Fruit fly (Drosophila melanogaster) whole organism, embryonic: Measurements from ENCODE around the gene CG2841.

Experiments used
- Asciz ChIP-seq: fragments of 200-800 bp; sonication (Bioruptor generic); optimal IDR thresholded peaks from 2 replicates; lab custom pipeline; 2017; ENCODE audit warnings: missing biosample characterization, mild to moderate bottlenecking, missing genetic modification characterization, missing genetic modification reagents
- BEAF-32 ChIP-seq: fragments of 200-800 bp; sonication (Bioruptor generic); optimal IDR thresholded peaks from 3 replicates; lab custom pipeline; 2017; ENCODE audit warnings: missing biosample characterization, missing genetic modification characterization, mild to moderate bottlenecking, moderate library complexity, missing genetic modification reagents
- CG12219 ChIP-seq: fragments of 200-800 bp; sonication (Bioruptor generic); optimal IDR thresholded peaks from 3 replicates; lab custom pipeline; 2018; ENCODE audit warnings: missing biosample characterization, mild to moderate bottlenecking, missing genetic modification characterization
- CG13424 ChIP-seq: fragments of 200-800 bp; sonication (Bioruptor generic); optimal IDR thresholded peaks from 2 replicates; lab custom pipeline; 2019; ENCODE audit warnings: missing biosample characterization, mild to moderate bottlenecking, missing genetic modification characterization, moderate library complexity
- CG17359 ChIP-seq: fragments of 200-800 bp; sonication (Bioruptor generic); optimal IDR thresholded peaks from 3 replicates; lab custom pipeline; 2018; ENCODE audit warnings: missing biosample characterization, mild to moderate bottlenecking, missing genetic modification characterization, moderate library complexity
- CG17802 ChIP-seq: fragments of 200-800 bp; sonication (Bioruptor generic); optimal IDR thresholded peaks from 2 replicates; lab custom pipeline; 2018; ENCODE audit warnings: missing biosample characterization, mild to moderate bottlenecking, missing genetic modification characterization, moderate library complexity
- CG18599 ChIP-seq: fragments of 200-800 bp; sonication (Bioruptor generic); optimal IDR thresholded peaks from 3 replicates; lab custom pipeline; 2017; ENCODE audit warnings: missing biosample characterization, missing genetic modification characterization, mild to moderate bottlenecking, moderate library complexity, missing genetic modification reagents
- CG4424 ChIP-seq: fragments of 200-800 bp; sonication (Bioruptor generic); optimal IDR thresholded peaks from 3 replicates; lab custom pipeline; 2016; ENCODE audit warnings: missing biosample characterization, missing genetic modification characterization
- CG4730 ChIP-seq: fragments of 200-800 bp; sonication (Bioruptor generic); IDR thresholded peaks from 2 replicates; pipeline ENCODE4 v1.3.6; 2022; ENCODE audit warnings: missing biosample characterization, missing genetic modification characterization
- CG5180 ChIP-seq: fragments of 200-800 bp; sonication (Bioruptor generic); optimal IDR thresholded peaks from 3 replicates; lab custom pipeline; 2017; ENCODE audit warnings: missing biosample characterization, missing genetic modification characterization, mild to moderate bottlenecking, moderate library complexity, missing genetic modification reagents
- CG8290 ChIP-seq, 3 experiments: fragments of 200-800 bp; sonication (Bioruptor generic); optimal IDR thresholded peaks; 2 replicates each; lab custom pipeline; 2016 to 2019; ENCODE audit warnings: missing biosample characterization in 3 of 3, missing genetic modification characterization in 3 of 3, mild to moderate bottlenecking in 2 of 3, moderate library complexity in 1 of 3
- CG8944 ChIP-seq: fragments of 200-800 bp; sonication (Bioruptor generic); optimal IDR thresholded peaks from 3 replicates; lab custom pipeline; 2016; ENCODE audit warnings: missing biosample characterization, missing genetic modification characterization
- CG9609 ChIP-seq: fragments of 200-800 bp; sonication (Bioruptor generic); optimal IDR thresholded peaks from 3 replicates; lab custom pipeline; 2016; ENCODE audit warnings: missing biosample characterization, missing genetic modification characterization
- CG9876 ChIP-seq: fragments of 200-800 bp; sonication (Bioruptor generic); optimal IDR thresholded peaks from 2 replicates; lab custom pipeline; 2016; ENCODE audit warnings: missing biosample characterization, missing genetic modification characterization
- D ChIP-seq, 2 experiments: fragments of 200-800 bp in 1 of 2; fragments of >200 bp in 1 of 2; sonication (Bioruptor generic) in 1 of 2; optimal IDR thresholded peaks; 2 replicates in 1 of 2; 3 replicates in 1 of 2; lab custom pipeline; 2017; ENCODE audit warnings: mild to moderate bottlenecking in 1 of 2, missing biosample characterization in 1 of 2, missing genetic modification characterization in 1 of 2, missing genetic modification reagents in 1 of 2
- HLHmδ ChIP-seq: fragments of 200-800 bp; sonication (Bioruptor generic); optimal IDR thresholded peaks from 2 replicates; lab custom pipeline; 2018; ENCODE audit warnings: missing biosample characterization, mild to moderate bottlenecking, missing genetic modification characterization, moderate library complexity
- Kr ChIP-seq: fragments of 200-800 bp; sonication (Bioruptor generic); optimal IDR thresholded peaks from 2 replicates; lab custom pipeline; 2017; ENCODE audit warnings: missing biosample characterization, mild to moderate bottlenecking, missing genetic modification characterization
- Lim3 ChIP-seq: fragments of 200-800 bp; sonication (Bioruptor generic); IDR thresholded peaks from 2 replicates; pipeline ENCODE4 v1.3.6; 2022; ENCODE audit warnings: missing biosample characterization, missing genetic modification characterization
- MTF-1 ChIP-seq: fragments of 200-800 bp; sonication (Bioruptor generic); optimal IDR thresholded peaks from 2 replicates; lab custom pipeline; 2018; ENCODE audit warnings: missing biosample characterization, mild to moderate bottlenecking, missing genetic modification characterization, borderline replicate concordance
- Mrtf ChIP-seq: fragments of 200-800 bp; sonication (Bioruptor generic); IDR thresholded peaks from 3 replicates; pipeline ENCODE4 v1.3.6; 2022; ENCODE audit warnings: missing biosample characterization, missing genetic modification characterization
- Myb ChIP-seq: fragments of 200-800 bp; sonication (Bioruptor generic); optimal IDR thresholded peaks from 2 replicates; lab custom pipeline; 2016; ENCODE audit warnings: missing biosample characterization, missing genetic modification characterization
- Nf-YB ChIP-seq: fragments of 200-800 bp; sonication (Bioruptor generic); optimal IDR thresholded peaks from 3 replicates; lab custom pipeline; 2019; ENCODE audit warnings: missing biosample characterization, mild to moderate bottlenecking, missing genetic modification characterization, moderate library complexity
- Scr ChIP-seq: fragments of 200-800 bp; sonication (Bioruptor generic); IDR thresholded peaks from 2 replicates; pipeline ENCODE4 v1.3.6; 2022; ENCODE audit warnings: missing biosample characterization, missing genetic modification characterization; ENCODE audit not compliant: partially characterized antibody
- Stat92E ChIP-seq, 3 experiments: fragments of >200 bp in 2 of 3; fragments of 200-800 bp in 1 of 3; sonication (Bioruptor generic) in 1 of 3; optimal IDR thresholded peaks; 2 replicates each; lab custom pipeline; 2017 to 2019; ENCODE audit warnings: missing biosample characterization in 3 of 3, missing genetic modification characterization in 3 of 3, mild to moderate bottlenecking in 1 of 3, moderate library complexity in 1 of 3
- Vsx1 ChIP-seq: fragments of 200-800 bp; sonication (Bioruptor generic); optimal IDR thresholded peaks from 2 replicates; lab custom pipeline; 2017; ENCODE audit warnings: missing biosample characterization, mild to moderate bottlenecking, missing genetic modification characterization, missing genetic modification reagents
- Xrp1 ChIP-seq: fragments of 200-800 bp; sonication (Bioruptor generic); IDR thresholded peaks from 2 replicates; pipeline ENCODE4 v1.3.6; 2022; ENCODE audit warnings: missing biosample characterization, missing genetic modification characterization
- al ChIP-seq: fragments of 200-800 bp; sonication (Bioruptor generic); IDR thresholded peaks from 2 replicates; pipeline ENCODE4 v1.3.6; 2022; ENCODE audit warnings: missing biosample characterization, missing genetic modification characterization
- bbx ChIP-seq: fragments of 200-800 bp; sonication (Bioruptor generic); IDR thresholded peaks from 2 replicates; pipeline ENCODE4 v1.3.6; 2022; ENCODE audit warnings: missing biosample characterization, missing genetic modification characterization; ENCODE audit not compliant: partially characterized antibody
- dmrt11E ChIP-seq: fragments of 200-800 bp; sonication (Bioruptor generic); optimal IDR thresholded peaks from 3 replicates; lab custom pipeline; 2018; ENCODE audit warnings: missing biosample characterization, mild to moderate bottlenecking, missing genetic modification characterization, moderate library complexity
- dmrt99B ChIP-seq: fragments of 200-800 bp; sonication (Bioruptor generic); optimal IDR thresholded peaks from 2 replicates; lab custom pipeline; 2018; ENCODE audit warnings: missing biosample characterization, mild to moderate bottlenecking, missing genetic modification characterization, moderate library complexity
- dysf ChIP-seq: fragments of 200-800 bp; sonication (Bioruptor generic); IDR thresholded peaks from 3 replicates; pipeline ENCODE4 v1.3.6; 2022; ENCODE audit warnings: missing biosample characterization, missing genetic modification characterization
- ems ChIP-seq: fragments of 200-800 bp; sonication (Bioruptor generic); optimal IDR thresholded peaks from 3 replicates; lab custom pipeline; 2016; ENCODE audit warnings: missing biosample characterization, missing genetic modification characterization
- gfzf ChIP-seq: fragments of 200-800 bp; sonication (Bioruptor generic); optimal IDR thresholded peaks from 2 replicates; lab custom pipeline; 2016; ENCODE audit warnings: missing biosample characterization, mild to moderate bottlenecking, missing genetic modification characterization, moderate library complexity
- gsb-n ChIP-seq: fragments of 200-800 bp; sonication (Bioruptor generic); optimal IDR thresholded peaks from 3 replicates; lab custom pipeline; 2018; ENCODE audit warnings: missing biosample characterization, mild to moderate bottlenecking, missing genetic modification characterization
- ham ChIP-seq: fragments of 200-800 bp; sonication (Bioruptor generic); IDR thresholded peaks from 2 replicates; pipeline ENCODE4 v1.3.6; 2022; ENCODE audit warnings: missing biosample characterization, missing genetic modification characterization
- jigr1 ChIP-seq: fragments of 200-800 bp; sonication (Bioruptor generic); IDR thresholded peaks from 3 replicates; pipeline ENCODE4 v1.3.6; 2022; ENCODE audit warnings: missing biosample characterization, missing genetic modification characterization
- lbe ChIP-seq: fragments of 200-800 bp; sonication (Bioruptor generic); optimal IDR thresholded peaks from 2 replicates; lab custom pipeline; 2016; ENCODE audit warnings: missing biosample characterization, mild to moderate bottlenecking, missing genetic modification characterization
- maf-S ChIP-seq: fragments of 200-800 bp; sonication (Bioruptor generic); optimal IDR thresholded peaks from 2 replicates; lab custom pipeline; 2016; ENCODE audit warnings: missing biosample characterization, missing genetic modification characterization
- mld ChIP-seq: fragments of 200-800 bp; sonication (Bioruptor generic); IDR thresholded peaks from 3 replicates; pipeline ENCODE4 v1.3.6; 2022; ENCODE audit warnings: missing biosample characterization, missing genetic modification characterization; ENCODE audit not compliant: partially characterized antibody
- pnt ChIP-seq: fragments of 200-800 bp; sonication (Bioruptor generic); optimal IDR thresholded peaks from 3 replicates; lab custom pipeline; 2016; ENCODE audit warnings: missing biosample characterization, missing genetic modification characterization
- ro ChIP-seq: fragments of 200-800 bp; sonication (Bioruptor generic); IDR thresholded peaks from 2 replicates; pipeline ENCODE4 v1.3.6; 2022; ENCODE audit warnings: missing biosample characterization, missing genetic modification characterization
- sens ChIP-seq: fragments of 200-800 bp; sonication (Bioruptor generic); peaks from one replicate; lab custom pipeline; 2016; ENCODE audit warnings: missing biosample characterization, missing genetic modification characterization
- slbo ChIP-seq: fragments of 200-800 bp; sonication (Bioruptor generic); IDR thresholded peaks from 2 replicates; pipeline ENCODE4 v1.3.6; 2022; ENCODE audit warnings: missing biosample characterization, missing genetic modification characterization
- tna ChIP-seq: fragments of 200-800 bp; sonication (Bioruptor generic); IDR thresholded peaks from 2 replicates; pipeline ENCODE4 v1.3.6; 2022; ENCODE audit warnings: missing biosample characterization, missing genetic modification characterization; ENCODE audit not compliant: partially characterized antibody
- unpg ChIP-seq: fragments of 200-800 bp; sonication (Bioruptor generic); optimal IDR thresholded peaks from 3 replicates; lab custom pipeline; 2018; ENCODE audit warnings: missing biosample characterization, mild to moderate bottlenecking, missing genetic modification characterization, moderate library complexity
- vvl ChIP-seq: fragments of 200-800 bp; sonication (Bioruptor generic); IDR thresholded peaks from 2 replicates; pipeline ENCODE4 v1.3.6; 2022; ENCODE audit warnings: missing biosample characterization, missing genetic modification characterization
- yki ChIP-seq: fragments of >200 bp; optimal IDR thresholded peaks from 3 replicates; lab custom pipeline; 2018

CG2841 gene

DNA sequence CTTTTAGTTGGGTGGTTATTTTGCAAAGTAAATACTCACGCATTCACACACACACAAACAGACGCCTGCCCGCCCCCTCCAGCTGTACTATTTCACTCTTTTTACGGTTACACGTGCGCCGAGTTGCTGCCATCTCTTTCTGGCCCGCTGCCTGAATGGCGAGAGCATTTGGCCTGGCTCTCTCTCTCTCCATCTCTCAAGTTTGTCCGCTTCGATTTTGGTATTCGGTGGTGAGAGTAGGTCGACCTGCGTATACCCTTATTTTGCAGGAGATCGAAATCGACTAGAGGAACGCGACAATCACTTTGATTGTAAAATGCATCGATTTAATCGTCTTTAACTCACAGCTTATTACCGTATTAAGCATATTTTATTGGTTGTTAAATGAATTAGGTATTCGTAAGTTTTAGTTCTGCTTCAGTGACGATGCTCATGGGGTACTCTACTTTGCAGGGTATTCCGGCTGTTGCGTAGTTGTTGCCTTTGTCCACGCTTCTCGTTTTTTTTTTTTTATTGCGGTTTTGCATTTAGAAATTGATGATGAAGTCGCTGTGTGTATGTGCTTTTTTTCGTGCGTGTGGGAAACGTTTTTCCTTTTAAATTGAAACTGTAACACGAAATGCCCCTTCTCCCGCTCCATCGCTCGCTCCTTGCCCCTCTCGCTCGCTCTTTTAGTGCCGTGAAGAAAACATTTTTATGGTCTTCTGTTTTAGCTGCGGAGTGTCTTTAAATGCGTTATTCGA is 62.2 kb downstream of the CG2841 start (continued):
- TF ChIP-seq D (optimal IDR thresholded peaks at IDR 0.05; lab: Kevin White, UChicago) (peak; percentile 28), D (GFP tag; optimal IDR thresholded peaks at IDR 0.05; lab: Kevin White, UChicago) (peak; percentile 86), pnt (GFP tag; lab: Kevin White, UChicago) (peak; percentile 80), CG5180 (GFP tag; lab: Kevin White, UChicago) (peak; percentile 70), jigr1 (peak; percentile 25; the same call in 1 of the 3 replicates), CG12219 (GFP tag; lab: Kevin White, UChicago) (peak; percentile 89), Mrtf (GFP tag; lab: Robert Waterston, UW) (peak; percentile 60; the same call in 1 of the 3 replicates), sens (peak; percentile 99), CG4424 (peak; percentile 87), vvl (GFP tag; lab: Robert Waterston, UW) (peak; percentile 87), tna (GFP tag; lab: Robert Waterston, UW) (no peak), lbe (GFP tag; lab: Kevin White, UChicago) (peak; percentile 70), dmrt11E (peak; percentile 89), Asciz (GFP tag; lab: Kevin White, UChicago) (peak; percentile 75), ro (GFP tag; lab: Robert Waterston, UW) (no peak), CG13424 (peak; percentile 89), CG9876 (GFP tag; lab: Kevin White, UChicago) (peak; percentile 83), al (GFP tag; lab: Robert Waterston, UW) (peak; percentile 75), gsb-n (tag; lab: Kevin White, UChicago) (peak; percentile 86), mld (GFP tag; lab: Robert Waterston, UW) (no peak), HLHmδ (no peak), ems (GFP tag; lab: Kevin White, UChicago) (peak; percentile 91), Kr (GFP tag; lab: Kevin White, UChicago) (peak; percentile 76), Vsx1 (GFP tag; lab: Kevin White, UChicago) (peak; percentile 76), CG18599 (peak; percentile 95), BEAF-32 (GFP tag; lab: Kevin White, UChicago) (no peak), Nf-YB (peak; percentile 68), Scr (GFP tag; lab: Robert Waterston, UW) (no peak; the same call in 1 of the 2 replicates), gfzf (GFP tag; lab: Kevin White, UChicago) (no peak), Myb (peak; percentile 84), ham (peak; percentile 72; the same call in 1 of the 2 replicates), Xrp1 (peak; percentile 84), Stat92E (GFP tag; optimal IDR thresholded peaks at IDR 0.05; lab: Kevin White, UChicago) (peak in 1 of 3 experiments; percentile 93), slbo (peak; percentile 91), CG17802 (tag; lab: Kevin White, UChicago) (peak; percentile 68), maf-S (GFP tag; lab: Kevin White, UChicago) (peak; percentile 86), dmrt99B (tag; lab: Kevin White, UChicago) (peak; percentile 87), CG17359 (tag; lab: Kevin White, UChicago) (peak; percentile 86), CG9609 (peak; percentile 93), CG8290 (GFP tag; optimal IDR thresholded peaks at IDR 0.05; lab: Kevin White, UChicago) (peak; percentile 59), CG8290 (tag; optimal IDR thresholded peaks at IDR 0.05; lab: Kevin White, UChicago) (peak; percentile 47 to 96), yki (lab: Kevin White, UChicago) (peak; percentile 67), bbx (no peak), CG4730 (GFP tag; lab: Robert Waterston, UW) (peak; percentile 46; the same call in 1 of the 2 replicates), dysf (peak; percentile 86), CG8944 (GFP tag; lab: Kevin White, UChicago) (peak; percentile 92), Lim3 (GFP tag; lab: Robert Waterston, UW) (0 out of 2 replicates have a peak, but pooled peaks have one; percentile 22), unpg (GFP tag; lab: Kevin White, UChicago) (peak; percentile 90), MTF-1 (peak; percentile 44)
